Fruit fly (Drosophila melanogaster): ENCODE measurements around the gene RpS10a.
A peak's percentile ranks its signal among the peaks of the same experiment; 100 is the strongest.

The RpS10a gene

dm6 chr3R:27608000-27608399 lies 44.6 kb upstream of the RpS10a start (continued):
- TF ChIP-seq Poxn (GFP tag; IDR thresholded peaks at IDR 0.05) (no peak), CG33213 (GFP tag; optimal IDR thresholded peaks at IDR 0.05) (no peak), Dbx (GFP tag; IDR thresholded peaks at IDR 0.05) (no peak), CG9437 (GFP tag; optimal IDR thresholded peaks at IDR 0.05) (no peak), usp (GFP tag; optimal IDR thresholded peaks at IDR 0.05) (no peak), CG32772 (GFP tag; IDR thresholded peaks at IDR 0.05) (no peak), Drgx (GFP tag; IDR thresholded peaks at IDR 0.05) (no peak), Med (GFP tag) (peak; percentile 87), CG9876 (GFP tag; optimal IDR thresholded peaks at IDR 0.05) (no peak), hth (optimal IDR thresholded peaks at IDR 0.05) (no peak), CG12071 (GFP tag; optimal IDR thresholded peaks at IDR 0.05) (no peak), CG15601 (tag; optimal IDR thresholded peaks at IDR 0.05) (no peak), CG4854 (GFP tag; optimal IDR thresholded peaks at IDR 0.05) (no peak), CG2678 (tag; optimal IDR thresholded peaks at IDR 0.05) (no peak), ac (GFP tag; optimal IDR thresholded peaks at IDR 0.05) (no peak), CG2120 (GFP tag; optimal IDR thresholded peaks at IDR 0.05) (no peak), CG7928 (GFP tag; optimal IDR thresholded peaks at IDR 0.05) (no peak), pum (GFP tag; optimal IDR thresholded peaks at IDR 0.05) (no peak), tin (GFP tag; optimal IDR thresholded peaks at IDR 0.05) (no peak), stwl (tag; optimal IDR thresholded peaks at IDR 0.05) (no peak), cato (GFP tag; optimal IDR thresholded peaks at IDR 0.05; ENCODE audit: borderline replicate concordance) (no peak), HLH54F (GFP tag; optimal IDR thresholded peaks at IDR 0.05) (no peak), CG17361 (GFP tag; IDR thresholded peaks at IDR 0.05) (no peak), CG1529 (GFP tag; optimal IDR thresholded peaks at IDR 0.05) (no peak), HLH3B (GFP tag; IDR thresholded peaks at IDR 0.05) (0 out of 2 replicates have a peak, but pooled peaks have one; percentile 6), Lhr (GFP tag; optimal IDR thresholded peaks at IDR 0.05) (no peak), CG3281 (GFP tag; optimal IDR thresholded peaks at IDR 0.05) (no peak), Mad (GFP tag; optimal IDR thresholded peaks at IDR 0.05) (no peak), Hsf (GFP tag; optimal IDR thresholded peaks at IDR 0.05) (no peak), Sin3A (optimal IDR thresholded peaks at IDR 0.05) (no peak), CG14965 (GFP tag; optimal IDR thresholded peaks at IDR 0.05; ENCODE audit: borderline replicate concordance) (no peak), H2.0 (GFP tag; IDR thresholded peaks at IDR 0.05) (no peak), CG6254 (GFP tag; optimal IDR thresholded peaks at IDR 0.05) (no peak), ATbp (GFP tag; optimal IDR thresholded peaks at IDR 0.05) (no peak), CG4424 (GFP tag; optimal IDR thresholded peaks at IDR 0.05) (no peak), Blimp-1 (GFP tag; optimal IDR thresholded peaks at IDR 0.05) (no peak), lmd (GFP tag; IDR thresholded peaks at IDR 0.05) (no peak), Taf1 (GFP tag; IDR thresholded peaks at IDR 0.05) (no peak), disco-r (GFP tag; optimal IDR thresholded peaks at IDR 0.05) (no peak), unpg (GFP tag; optimal IDR thresholded peaks at IDR 0.05) (no peak), bab2 (GFP tag; optimal IDR thresholded peaks at IDR 0.05) (no peak), Doc2 (GFP tag; IDR thresholded peaks at IDR 0.05) (no peak), amos (GFP tag; IDR thresholded peaks at IDR 0.05; ENCODE audit: partially characterized antibody) (peak; percentile 40; the same call in 1 of the 2 replicates), Bgb (GFP tag; IDR thresholded peaks at IDR 0.05; ENCODE audit: partially characterized antibody) (0 out of 2 replicates have a peak, but pooled peaks have one; percentile 26), p53 (GFP tag; optimal IDR thresholded peaks at IDR 0.05) (no peak), CG2129 (GFP tag; IDR thresholded peaks at IDR 0.05; ENCODE audit: partially characterized antibody) (no peak), Usf (GFP tag; optimal IDR thresholded peaks at IDR 0.05) (no peak), Side (GFP tag; optimal IDR thresholded peaks at IDR 0.05) (no peak), Atf6 (GFP tag; IDR thresholded peaks at IDR 0.05) (no peak), phol (tag; optimal IDR thresholded peaks at IDR 0.05) (no peak), CG31388 (GFP tag; optimal IDR thresholded peaks at IDR 0.05) (no peak), Eip74EF (GFP tag; optimal IDR thresholded peaks at IDR 0.05) (no peak)
